Worm (Caenorhabditis elegans): Measurements from ENCODE around the gene srlf-34.

srlf-34 gene

DNA sequence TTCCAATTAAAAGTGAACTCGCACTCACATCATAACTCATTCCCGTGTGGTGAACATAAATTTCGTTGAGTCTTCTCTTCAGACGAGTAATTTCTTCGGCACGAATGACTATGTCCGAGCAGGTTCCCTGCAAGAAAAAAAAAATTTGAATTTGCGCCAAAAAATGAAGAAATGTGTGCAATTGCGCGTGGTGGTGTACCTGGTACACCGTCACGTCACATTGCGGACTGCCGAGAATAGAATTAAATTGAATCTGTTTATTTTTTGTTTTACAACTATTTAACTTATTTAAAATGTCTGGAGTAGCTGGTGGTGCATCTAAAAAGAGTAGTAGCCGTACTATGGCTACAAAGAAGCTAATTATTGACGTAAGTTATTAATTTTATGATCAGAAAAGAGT lies 11.1 kb upstream of the srlf-34 start, which contains the start of gene mdt-22:
mdt-22 (plus strand) TSS at position 263 of the 400 bp plus-strand sequence.
- TF ChIP-seq lir-1 (GFP tag; conservative IDR thresholded peaks at IDR 0.05) (peak; percentile 60; the same call in 1 of the 2 replicates), F10E7.11 (tag; optimal IDR thresholded peaks at IDR 0.05) (no peak), hmg-20 (GFP tag; IDR thresholded peaks at IDR 0.05) (no peak), K11D2.4 (GFP tag; IDR thresholded peaks at IDR 0.05) (peak; percentile 73), T26A5.8 (tag; optimal IDR thresholded peaks at IDR 0.05) (peak; percentile 14), ztf-26 (tag; optimal IDR thresholded peaks at IDR 0.05) (no peak), nhr-179 (tag; optimal IDR thresholded peaks at IDR 0.05) (no peak), mel-28 (tag; optimal IDR thresholded peaks at IDR 0.05; ENCODE audit: borderline replicate concordance) (no peak), Y67H2A.10 (GFP tag; conservative IDR thresholded peaks at IDR 0.05) (no peak), nhr-120 (GFP tag; IDR thresholded peaks at IDR 0.05) (no peak), tbp1 (GFP tag; optimal IDR thresholded peaks at IDR 0.05) (peak; percentile 72), C17E4.6 (GFP tag; IDR thresholded peaks at IDR 0.05) (peak; percentile 73), ceh-27 (GFP tag; optimal IDR thresholded peaks at IDR 0.05) (peak; percentile 64), Y53G8AR.9 (GFP tag; conservative IDR thresholded peaks at IDR 0.05) (no peak), tbx-9 (tag; optimal IDR thresholded peaks at IDR 0.05; ENCODE audit: borderline replicate concordance) (no peak), rpc-1 (optimal IDR thresholded peaks at IDR 0.05) (no peak), rpc-1 (tag; optimal IDR thresholded peaks at IDR 0.05) (no peak), snpc-3.4 (tag; optimal IDR thresholded peaks at IDR 0.05) (peak; percentile 23), efl-1 (GFP tag; optimal IDR thresholded peaks at IDR 0.05) (peak; percentile 81), ztf-18 (tag; optimal IDR thresholded peaks at IDR 0.05) (peak; percentile 60), tlf-1 (GFP tag; optimal IDR thresholded peaks at IDR 0.05) (peak; percentile 60), lin-35 (GFP tag; optimal IDR thresholded peaks at IDR 0.05) (peak; percentile 20 to 90 (median 73)), xnd-1 (tag; optimal IDR thresholded peaks at IDR 0.05) (peak; percentile 45), F22D6.2 (tag; optimal IDR thresholded peaks at IDR 0.05) (no peak), B0035.1 (tag; optimal IDR thresholded peaks at IDR 0.05) (no peak), attf-6 (GFP tag; IDR thresholded peaks at IDR 0.05) (peak; percentile 39; the same call in 1 of the 2 replicates), lag-1 (GFP tag; IDR thresholded peaks at IDR 0.05) (no peak), nfya-2 (GFP tag; IDR thresholded peaks at IDR 0.05) (no peak), snpc-1.3 (tag; optimal IDR thresholded peaks at IDR 0.05; ENCODE audit: insufficient read depth) (peak; percentile 26), aptf-2 (GFP tag; conservative IDR thresholded peaks at IDR 0.05) (no peak), die-1 (tag; optimal IDR thresholded peaks at IDR 0.05) (peak; percentile 25), nhr-80 (tag; optimal IDR thresholded peaks at IDR 0.05) (peak; percentile 26), let-607 (tag; optimal IDR thresholded peaks at IDR 0.05) (peak in 1 of 2 experiments; percentile 49), lin-26 (GFP tag; IDR thresholded peaks at IDR 0.05) (peak; percentile 63), sea-2 (GFP tag; IDR thresholded peaks at IDR 0.05) (no peak), Y53F4B.3 (GFP tag; IDR thresholded peaks at IDR 0.05) (no peak), F55B11.4 (tag; optimal IDR thresholded peaks at IDR 0.05; ENCODE audit: borderline replicate concordance, insufficient read depth) (no peak), mcd-1 (GFP tag; IDR thresholded peaks at IDR 0.05) (peak; percentile 78), madf-8 (GFP tag; conservative IDR thresholded peaks at IDR 0.05) (peak; percentile 28; the same call in 1 of the 2 replicates), attf-3 (GFP tag; conservative IDR thresholded peaks at IDR 0.05) (peak; percentile 55; the same call in 1 of the 2 replicates), nhr-27 (tag; optimal IDR thresholded peaks at IDR 0.05) (no peak), B0261.1 (tag; optimal IDR thresholded peaks at IDR 0.05) (peak; percentile 39), sdz-38 (tag; optimal IDR thresholded peaks at IDR 0.05) (no peak), Y95B8A.8 (GFP tag; IDR thresholded peaks at IDR 0.05) (0 out of 2 replicates have a peak, but pooled peaks have one; percentile 29), aptf-3 (GFP tag; IDR thresholded peaks at IDR 0.05) (no peak), F23B12.7 (tag; optimal IDR thresholded peaks at IDR 0.05; ENCODE audit: insufficient read depth) (peak; percentile 42), cebp-1 (GFP tag; IDR thresholded peaks at IDR 0.05) (peak; percentile 34; the same call in 1 of the 2 replicates), cebp-1 (tag; optimal IDR thresholded peaks at IDR 0.05) (peak; percentile 74), atf-7 (tag; optimal IDR thresholded peaks at IDR 0.05) (no peak)
